Worm (Caenorhabditis elegans): ENCODE results near the gene C55A1.11.
A peak's percentile ranks its signal among the peaks of the same experiment; 100 is the strongest.
"Not testable (repeated sequence)": the region's sequence is repeated elsewhere in the genome, so short reads cannot be mapped to it uniquely, and the experiment has no call there.

ce11 chrV:15590183-15590667, 35.4 kb upstream of the C55A1.11 start, which contains the start of gene F28F8.7:
- TF ChIP-seq him-1 (tag; optimal IDR thresholded peaks at IDR 0.05): peak; percentile 92
- TF ChIP-seq W03F9.2 (tag; optimal IDR thresholded peaks at IDR 0.05): not testable (repeated sequence)
